Worm (Caenorhabditis elegans) whole organism, midembryonic: ENCODE results near the gene srh-140.

ENCODE experiments used
- T22C8.4 ChIP-seq: fragments of 200-800 bp; sonication (Bioruptor generic); IDR thresholded peaks from 2 replicates; pipeline ENCODE4 v1.3.6; 2022; ENCODE audit warnings: missing genetic modification characterization, missing compliant biosample characterization
- cog-1 ChIP-seq: sonication (generic microtip); optimal IDR thresholded peaks from 2 replicates; lab custom pipeline; 2016; ENCODE audit warnings: missing genetic modification characterization, missing compliant biosample characterization
- flt-1 ChIP-seq: fragments of 200-800 bp; sonication (Bioruptor generic); IDR thresholded peaks from 2 replicates; pipeline ENCODE4 v1.3.6; 2022; ENCODE audit warnings: missing genetic modification characterization, missing compliant biosample characterization
- klf-2 ChIP-seq: fragments of 200-800 bp; sonication (Bioruptor generic); conservative IDR thresholded peaks from 2 replicates; pipeline ENCODE4 v1.3.6; 2022; ENCODE audit warnings: missing genetic modification reagents, missing genetic modification characterization, missing compliant biosample characterization
- med-1 ChIP-seq: sonication (generic microtip); optimal IDR thresholded peaks from 2 replicates; lab custom pipeline; 2017; ENCODE audit warnings: missing genetic modification characterization, mild to moderate bottlenecking, missing compliant biosample characterization, antibody characterized with exemption, missing genetic modification reagents; ENCODE audit not compliant: insufficient read depth
- ref-1 ChIP-seq: fragments of 200-800 bp; sonication (Bioruptor generic); conservative IDR thresholded peaks from 2 replicates; pipeline ENCODE4 v1.3.6; 2022; ENCODE audit warnings: missing genetic modification reagents, missing genetic modification characterization, missing compliant biosample characterization
- ztf-23 ChIP-seq: fragments of 200-800 bp; sonication (Bioruptor generic); IDR thresholded peaks from 2 replicates; pipeline ENCODE4 v1.3.6; 2022; ENCODE audit warnings: missing genetic modification reagents, missing genetic modification characterization, missing compliant biosample characterization
- ztf-29 ChIP-seq: fragments of 200-800 bp; sonication (Bioruptor generic); IDR thresholded peaks from 2 replicates; pipeline ENCODE4 v1.3.6; 2022; ENCODE audit warnings: missing genetic modification reagents, missing genetic modification characterization, missing compliant biosample characterization

DNA sequence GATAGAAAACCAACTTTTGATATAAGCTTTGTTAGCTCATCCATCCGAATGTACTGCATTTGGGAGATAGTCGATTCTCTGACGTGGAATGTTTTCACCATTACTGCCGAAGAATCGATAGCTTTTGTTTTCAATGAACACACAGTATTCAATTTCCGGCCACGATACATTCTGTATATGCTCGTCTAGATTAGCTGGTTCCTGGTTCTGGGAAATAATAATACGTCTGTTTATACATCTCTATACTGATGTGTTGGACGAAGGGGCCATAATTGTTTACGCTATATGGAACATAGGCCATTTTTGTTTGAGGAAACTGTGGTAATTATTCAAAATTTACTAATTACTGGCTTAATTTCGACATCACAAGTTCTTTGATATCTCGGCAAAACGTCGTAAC lies 28.1 kb downstream of the srh-140 start, which contains the start of gene str-6:
- no peak for TF ChIP-seq ztf-29 (GFP tag; lab: Robert Waterston, UW)
- no peak for TF ChIP-seq ztf-23
- TF ChIP-seq klf-2 = no peak
- TF ChIP-seq cog-1 (tag; lab: Kevin White, UChicago) = no peak
- no peak for TF ChIP-seq T22C8.4 (GFP tag; lab: Robert Waterston, UW)
- TF ChIP-seq med-1 (GFP tag; lab: Kevin White, UChicago) = no peak
- TF ChIP-seq ref-1 (GFP tag; lab: Robert Waterston, UW) = no peak
- TF ChIP-seq flt-1 (GFP tag; lab: Robert Waterston, UW) = no peak
